Fruit fly (Drosophila melanogaster) whole organism, wandering third instar larva: ENCODE results near the gene lectin-24A.

Experiments
- Abd-B ChIP-seq: fragments of >200 bp; optimal IDR thresholded peaks from 2 replicates; lab custom pipeline; 2017; ENCODE audit warnings: missing biosample characterization, missing genetic modification characterization
- CG32264 ChIP-seq: fragments of 200-800 bp; sonication (Bioruptor generic); optimal IDR thresholded peaks from 2 replicates; lab custom pipeline; 2016; ENCODE audit warnings: missing biosample characterization, missing genetic modification characterization
- CG9705 ChIP-seq: fragments of 200-800 bp; sonication (Bioruptor generic); optimal IDR thresholded peaks from 2 replicates; lab custom pipeline; 2018; ENCODE audit warnings: missing biosample characterization, mild to moderate bottlenecking, missing genetic modification characterization
- CrebA ChIP-seq: fragments of 200-800 bp; sonication (Bioruptor generic); optimal IDR thresholded peaks from 2 replicates; lab custom pipeline; 2016; ENCODE audit warnings: missing biosample characterization, mild to moderate bottlenecking, missing genetic modification characterization, borderline replicate concordance
- Dfd ChIP-seq: fragments of >200 bp; optimal IDR thresholded peaks from 2 replicates; lab custom pipeline; 2017; ENCODE audit warnings: missing biosample characterization, missing genetic modification characterization
- Dif ChIP-seq: fragments of 200-275, 200-300 bp; sonication (Bioruptor generic); optimal IDR thresholded peaks from 2 replicates; lab custom pipeline; 2018; ENCODE audit warnings: missing biosample characterization, missing genetic modification characterization; ENCODE audit not compliant: partially characterized antibody
- GATAd ChIP-seq: sonication (Bioruptor generic); optimal IDR thresholded peaks from 2 replicates; lab custom pipeline; 2016; ENCODE audit warnings: missing biosample characterization, missing genetic modification characterization
- HLH106 ChIP-seq: fragments of 200-800 bp; optimal IDR thresholded peaks from 3 replicates; lab custom pipeline; 2019; ENCODE audit warnings: missing biosample characterization, mild to moderate bottlenecking, missing genetic modification characterization, moderate library complexity
- Hnf4 ChIP-seq: fragments of 200-800 bp; sonication (Bioruptor generic); optimal IDR thresholded peaks from 2 replicates; lab custom pipeline; 2016; ENCODE audit warnings: missing biosample characterization, mild to moderate bottlenecking, missing genetic modification characterization
- Hr78 ChIP-seq: fragments of >200 bp; optimal IDR thresholded peaks from 2 replicates; lab custom pipeline; 2017; ENCODE audit warnings: missing biosample characterization, missing genetic modification characterization
- Hr83 ChIP-seq: fragments of 200-300 bp; sonication (Bioruptor generic); optimal IDR thresholded peaks from 2 replicates; lab custom pipeline; 2016; ENCODE audit warnings: missing biosample characterization, mild to moderate bottlenecking, missing genetic modification characterization, moderate library complexity; ENCODE audit not compliant: poor library complexity, severe bottlenecking
- Jra ChIP-seq: sonication (Bioruptor generic); optimal IDR thresholded peaks from 2 replicates; lab custom pipeline; 2016; ENCODE audit warnings: missing biosample characterization, missing genetic modification characterization
- Mio ChIP-seq: sonication (Bioruptor generic); optimal IDR thresholded peaks from 2 replicates; lab custom pipeline; 2016; ENCODE audit warnings: missing biosample characterization, missing genetic modification characterization
- Myc ChIP-seq: fragments of >200 bp; optimal IDR thresholded peaks from 2 replicates; lab custom pipeline; 2017
- N ChIP-seq: fragments of >200 bp; optimal IDR thresholded peaks from 2 replicates; lab custom pipeline; 2018; ENCODE audit warnings: missing biosample characterization, missing external identifiers, missing genetic modification characterization
- OdsH ChIP-seq: fragments of 200-800 bp; sonication (Bioruptor generic); optimal IDR thresholded peaks from 2 replicates; lab custom pipeline; 2016; ENCODE audit warnings: missing biosample characterization, mild to moderate bottlenecking, missing genetic modification characterization
- Rel ChIP-seq, 2 experiments: fragments of 200-800 bp; sonication (Bioruptor generic) in 1 of 2; optimal IDR thresholded peaks; 2 replicates in 1 of 2; 3 replicates in 1 of 2; lab custom pipeline; 2016 to 2019; ENCODE audit warnings: mild to moderate bottlenecking in 2 of 2, missing biosample characterization in 2 of 2, missing genetic modification characterization in 2 of 2, moderate library complexity in 1 of 2
- Sp1 ChIP-seq: fragments of 200-800 bp; sonication (Bioruptor generic); optimal IDR thresholded peaks from 3 replicates; lab custom pipeline; 2019; ENCODE audit warnings: missing biosample characterization, mild to moderate bottlenecking, missing genetic modification characterization, moderate library complexity
- Vsx2 ChIP-seq: fragments of 200-300, 225-300 bp; sonication (Bioruptor generic); optimal IDR thresholded peaks from 2 replicates; lab custom pipeline; 2018; ENCODE audit warnings: missing biosample characterization, missing genetic modification characterization; ENCODE audit not compliant: partially characterized antibody
- br ChIP-seq: fragments of 200-800 bp; sonication (Bioruptor generic); optimal IDR thresholded peaks from 2 replicates; lab custom pipeline; 2016; ENCODE audit warnings: missing biosample characterization, missing genetic modification characterization
- brk ChIP-seq: fragments of 200-800 bp; sonication (Bioruptor generic); optimal IDR thresholded peaks from 2 replicates; lab custom pipeline; 2016; ENCODE audit warnings: missing biosample characterization, mild to moderate bottlenecking, missing genetic modification characterization
- dl ChIP-seq, 2 experiments: fragments of 175-275, 200-275 bp in 1 of 2; fragments of 200-275 bp in 1 of 2; sonication (Bioruptor generic); optimal IDR thresholded peaks; lab custom pipeline; 2018; ENCODE audit warnings: mild to moderate bottlenecking in 2 of 2, missing biosample characterization in 2 of 2, missing genetic modification characterization in 2 of 2, moderate library complexity in 2 of 2; ENCODE audit not compliant: partially characterized antibody in 2 of 2, insufficient read depth in 1 of 2
- dmrt93B ChIP-seq: fragments of 200-800 bp; sonication (Bioruptor generic); optimal IDR thresholded peaks from 2 replicates; lab custom pipeline; 2018; ENCODE audit warnings: missing biosample characterization, mild to moderate bottlenecking, missing genetic modification characterization
- dsf ChIP-seq: sonication (Bioruptor generic); optimal IDR thresholded peaks from 2 replicates; lab custom pipeline; 2016; ENCODE audit warnings: missing biosample characterization, missing genetic modification characterization, borderline replicate concordance
- ey ChIP-seq: fragments of 200-800 bp; sonication (Bioruptor generic); optimal IDR thresholded peaks from 2 replicates; lab custom pipeline; 2016; ENCODE audit warnings: missing biosample characterization, missing genetic modification characterization
- foxo ChIP-seq, 2 experiments: fragments of 200-800 bp; sonication (Bioruptor generic); optimal IDR thresholded peaks; 2 replicates in 1 of 2; 3 replicates in 1 of 2; lab custom pipeline; 2016 to 2017; ENCODE audit warnings: missing biosample characterization in 2 of 2, missing genetic modification characterization in 2 of 2
- fru ChIP-seq: fragments of 200-800 bp; sonication (Bioruptor generic); optimal IDR thresholded peaks from 3 replicates; lab custom pipeline; 2016; ENCODE audit warnings: missing biosample characterization, mild to moderate bottlenecking, missing genetic modification characterization
- h ChIP-seq: fragments of 200-800 bp; sonication (Bioruptor generic); optimal IDR thresholded peaks from 3 replicates; lab custom pipeline; 2016; ENCODE audit warnings: missing biosample characterization, mild to moderate bottlenecking, missing genetic modification characterization
- jim ChIP-seq: fragments of 175-275, 200-325 bp; sonication (Bioruptor generic); optimal IDR thresholded peaks from 2 replicates; lab custom pipeline; 2016; ENCODE audit warnings: missing biosample characterization, mild to moderate bottlenecking, missing genetic modification characterization
- pan ChIP-seq: fragments of >200 bp; optimal IDR thresholded peaks from 2 replicates; lab custom pipeline; 2017
- psq ChIP-seq: fragments of 200-800 bp; sonication (Bioruptor generic); optimal IDR thresholded peaks from 3 replicates; lab custom pipeline; 2017; ENCODE audit warnings: missing biosample characterization, mild to moderate bottlenecking, missing genetic modification characterization, moderate library complexity
- rgr ChIP-seq: fragments of 200-800 bp; sonication (Bioruptor generic); optimal IDR thresholded peaks from 3 replicates; lab custom pipeline; 2016; ENCODE audit warnings: missing biosample characterization, mild to moderate bottlenecking, missing genetic modification characterization
- sage ChIP-seq: fragments of 200-800 bp; sonication (Bioruptor generic); optimal IDR thresholded peaks from 2 replicates; lab custom pipeline; 2016; ENCODE audit warnings: missing biosample characterization, mild to moderate bottlenecking, missing genetic modification characterization
- sv ChIP-seq: fragments of 200-800 bp; sonication (Bioruptor generic); optimal IDR thresholded peaks from 3 replicates; lab custom pipeline; 2016; ENCODE audit warnings: missing biosample characterization, missing genetic modification characterization
- tai ChIP-seq: sonication (Bioruptor generic); optimal IDR thresholded peaks from 2 replicates; lab custom pipeline; 2016; ENCODE audit warnings: missing biosample characterization, missing genetic modification characterization
- usp ChIP-seq: fragments of >200 bp; optimal IDR thresholded peaks from 2 replicates; lab custom pipeline; 2017; ENCODE audit warnings: missing biosample characterization, missing genetic modification characterization
- woc ChIP-seq: sonication (Bioruptor generic); optimal IDR thresholded peaks from 2 replicates; lab custom pipeline; 2016; ENCODE audit warnings: missing biosample characterization, mild to moderate bottlenecking, missing genetic modification characterization

lectin-24A gene

DNA sequence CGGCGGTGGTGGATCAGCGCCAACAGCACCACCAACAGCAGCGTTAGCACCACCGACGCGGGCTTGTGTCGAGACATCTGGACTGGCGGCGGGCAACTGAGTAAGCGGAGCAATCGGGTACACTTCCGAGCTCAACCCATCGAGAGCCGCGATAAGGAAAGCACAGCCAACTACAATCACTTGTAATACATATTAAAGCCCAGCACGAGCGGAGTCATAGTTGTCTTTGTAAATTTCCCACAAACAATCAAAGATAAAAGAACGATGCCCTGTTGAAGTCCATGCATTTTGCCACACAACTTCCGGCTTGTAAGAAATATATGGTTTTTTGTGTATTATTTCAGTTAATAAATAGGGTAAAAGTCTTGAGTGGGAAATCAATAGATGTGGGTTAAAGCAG, 10.6 kb downstream of the lectin-24A start, which contains the start of gene CG31777:
TSS of gene CG31777 (minus strand) at position 101 of the 400 bp plus-strand sequence.
- no peak for TF ChIP-seq sage
- TF ChIP-seq Sp1 (GFP tag; lab: Kevin White, UChicago): no peak
- TF ChIP-seq h (GFP tag; lab: Kevin White, UChicago): no peak
- TF ChIP-seq Hr83 (GFP tag; lab: Kevin White, UChicago): no peak
- no peak for TF ChIP-seq psq (GFP tag; lab: Kevin White, UChicago)
- TF ChIP-seq CG32264 (GFP tag; lab: Kevin White, UChicago): no peak
- no peak for TF ChIP-seq Dif
- TF ChIP-seq Dfd: no peak
- no peak for TF ChIP-seq pan (lab: Kevin White, UChicago)
- no peak for TF ChIP-seq HLH106 (tag; lab: Kevin White, UChicago)
- no peak for TF ChIP-seq N (GFP tag; lab: Kevin White, UChicago)
- no peak for TF ChIP-seq Jra (GFP tag; lab: Kevin White, UChicago)
- TF ChIP-seq usp (GFP tag; lab: Kevin White, UChicago): no peak
- TF ChIP-seq brk (GFP tag; lab: Kevin White, UChicago): no peak

DNA sequence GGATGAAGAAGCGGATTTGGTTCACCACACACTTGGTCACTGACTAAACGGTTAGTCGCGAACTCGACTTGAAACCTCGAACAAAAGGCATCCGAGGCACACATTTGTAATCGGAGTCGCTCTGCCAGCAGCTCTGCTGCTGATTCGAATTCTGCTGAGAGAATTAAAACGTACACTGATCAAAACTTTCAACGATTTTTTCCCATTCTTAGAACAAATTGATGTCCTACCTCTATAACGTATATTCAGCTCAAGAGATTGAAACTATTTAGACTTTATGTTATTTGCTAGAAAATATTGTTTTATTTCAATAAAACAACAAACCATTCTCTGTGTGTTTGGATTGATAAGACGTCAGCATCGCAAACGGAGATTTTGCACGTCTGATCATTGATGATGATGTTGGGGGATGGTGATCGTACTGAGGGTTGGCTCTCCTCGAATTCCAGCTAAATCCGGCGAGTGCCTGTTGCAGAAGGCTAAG, 12.1 kb downstream of the lectin-24A start, which contains the start of gene CG31778:
TSS of gene CG31778 (minus strand) at position 51 of the 484 bp plus-strand sequence.
- peak; percentile 52 for TF ChIP-seq sage
- peak; percentile 89 for TF ChIP-seq fru (GFP tag; lab: Kevin White, UChicago)
- peak; percentile 90 for TF ChIP-seq Jra (GFP tag; lab: Kevin White, UChicago)
- TF ChIP-seq ey (GFP tag; lab: Kevin White, UChicago): peak; percentile 91
- TF ChIP-seq CG9705 (GFP tag; lab: Kevin White, UChicago): peak; percentile 16
- TF ChIP-seq CrebA (GFP tag; lab: Kevin White, UChicago): no peak
- no peak for TF ChIP-seq sv (GFP tag; lab: Kevin White, UChicago)
- peak; percentile 4 for TF ChIP-seq dsf (GFP tag; lab: Kevin White, UChicago)
- TF ChIP-seq N (GFP tag; lab: Kevin White, UChicago): no peak
- TF ChIP-seq dl (GFP tag; optimal IDR thresholded peaks at IDR 0.05; lab: Kevin White, UChicago; ENCODE audit: insufficient read depth in 1 of 2, partially characterized antibody in 2 of 2): no peak
- peak; percentile 85 for TF ChIP-seq Sp1 (GFP tag; lab: Kevin White, UChicago)
- no peak for TF ChIP-seq pan (lab: Kevin White, UChicago)
- TF ChIP-seq Dif: no peak
- peak; percentile 81 for TF ChIP-seq brk (GFP tag; lab: Kevin White, UChicago)
- no peak for TF ChIP-seq Abd-B
- TF ChIP-seq psq (GFP tag; lab: Kevin White, UChicago): peak; percentile 81
- TF ChIP-seq dmrt93B: peak; percentile 62
- no peak for TF ChIP-seq Rel (GFP tag; optimal IDR thresholded peaks at IDR 0.05; lab: Kevin White, UChicago)
- peak; percentile 31 for TF ChIP-seq Rel (tag; optimal IDR thresholded peaks at IDR 0.05; lab: Kevin White, UChicago)
- TF ChIP-seq OdsH: peak; percentile 90
- TF ChIP-seq Hr78 (GFP tag; lab: Kevin White, UChicago): no peak
- TF ChIP-seq h (GFP tag; lab: Kevin White, UChicago): peak; percentile 92
- peak; percentile 84 for TF ChIP-seq Hnf4 (GFP tag; lab: Kevin White, UChicago)
- peak; percentile 44 for TF ChIP-seq tai (GFP tag; lab: Kevin White, UChicago)
- peak; percentile 29 for TF ChIP-seq Mio
- peak; percentile 90 for TF ChIP-seq rgr (GFP tag; lab: Kevin White, UChicago)
- TF ChIP-seq woc: peak; percentile 61
- peak; percentile 92 for TF ChIP-seq br (GFP tag; lab: Kevin White, UChicago)
- TF ChIP-seq GATAd: peak; percentile 42
- no peak for TF ChIP-seq Vsx2 (GFP tag; lab: Kevin White, UChicago)
- TF ChIP-seq CG32264 (GFP tag; lab: Kevin White, UChicago): peak; percentile 66
- no peak for TF ChIP-seq Dfd
- TF ChIP-seq Myc (lab: Kevin White, UChicago): no peak
- TF ChIP-seq Hr83 (GFP tag; lab: Kevin White, UChicago): no peak
- TF ChIP-seq jim (GFP tag; lab: Kevin White, UChicago): no peak
- TF ChIP-seq HLH106 (tag; lab: Kevin White, UChicago): peak; percentile 87
- TF ChIP-seq foxo (GFP tag; optimal IDR thresholded peaks at IDR 0.05; lab: Kevin White, UChicago): peak; percentile 72 to 81
- TF ChIP-seq, all 38 proteins: peak for 23
